Worm (Caenorhabditis elegans): ENCODE measurements around the gene otub-1.

The otub-1 gene

DNA sequence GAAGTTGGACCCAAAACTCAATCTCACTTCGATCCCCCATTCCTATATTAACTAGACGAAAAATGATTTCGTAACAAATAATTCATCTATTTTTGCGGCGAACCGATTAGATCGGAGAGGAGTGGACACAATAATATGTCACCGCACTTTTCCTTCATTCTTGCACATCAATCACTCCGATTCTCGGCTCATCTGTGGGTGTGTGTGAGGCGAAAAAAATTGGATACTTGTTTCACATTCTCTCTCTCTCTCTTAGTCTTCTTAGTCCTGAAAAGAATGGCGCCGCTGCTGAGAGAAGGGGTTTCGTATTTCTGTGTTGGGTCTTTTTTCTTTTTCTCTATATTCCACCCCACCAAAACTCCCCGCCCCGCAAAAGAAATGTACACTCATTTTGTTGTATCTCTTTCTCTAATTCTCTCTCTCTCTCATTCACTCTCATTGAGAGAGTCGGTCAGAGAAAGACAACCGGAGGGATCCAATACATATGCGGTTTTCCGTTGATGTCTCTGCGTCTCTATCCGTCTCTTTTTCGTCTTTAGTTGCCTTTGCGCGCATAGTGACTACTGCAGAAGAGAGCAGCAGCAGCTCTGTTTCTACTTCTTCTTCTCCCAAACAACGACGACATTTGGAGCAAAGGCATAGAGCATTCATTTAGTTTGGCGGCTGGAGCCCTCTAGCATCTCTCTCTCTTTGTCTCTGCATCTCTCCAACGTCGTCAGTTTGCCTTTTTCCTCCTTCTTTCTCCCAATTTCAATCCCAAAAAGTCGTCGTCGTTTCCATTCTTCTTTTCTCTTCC is 5.1 kb downstream of the otub-1 start, which contains the start of gene unc-76 (continued):
- TF ChIP-seq fkh-10 (GFP tag; optimal IDR thresholded peaks at IDR 0.05) (peak; percentile 92), cey-2 (tag; optimal IDR thresholded peaks at IDR 0.05; ENCODE audit: borderline replicate concordance, insufficient read depth) (no peak), mep-1 (tag; optimal IDR thresholded peaks at IDR 0.05) (peak; percentile 90), ceh-28 (tag; optimal IDR thresholded peaks at IDR 0.05) (no peak), mes-2 (tag; optimal IDR thresholded peaks at IDR 0.05; ENCODE audit: poor library complexity, severe bottlenecking) (peak; percentile 48), hlh-11 (tag; optimal IDR thresholded peaks at IDR 0.05) (peak; percentile 68), rbr-2 (tag; optimal IDR thresholded peaks at IDR 0.05) (peak; percentile 92), nhr-111 (GFP tag; optimal IDR thresholded peaks at IDR 0.05) (no peak), F37D6.2 (tag; optimal IDR thresholded peaks at IDR 0.05) (peak; percentile 78), lir-3 (tag; optimal IDR thresholded peaks at IDR 0.05) (no peak), unc-62 (GFP tag; optimal IDR thresholded peaks at IDR 0.05 in 1 of 2) (peak in 1 of 2 experiments; percentile 98), unc-62 (tag; optimal IDR thresholded peaks at IDR 0.05) (no peak), ctbp-1 (GFP tag; IDR thresholded peaks at IDR 0.05) (peak; percentile 72), T26A8.4 (GFP tag; IDR thresholded peaks at IDR 0.05) (peak; percentile 41; the same call in 1 of the 2 replicates), lin-13 (GFP tag; optimal IDR thresholded peaks at IDR 0.05) (peak; percentile 55), zag-1 (tag; optimal IDR thresholded peaks at IDR 0.05) (peak; percentile 56), mdl-1 (tag; optimal IDR thresholded peaks at IDR 0.05) (peak; percentile 2 to 31), mxl-2 (GFP tag; conservative IDR thresholded peaks at IDR 0.05) (no peak), nhr-11 (tag; optimal IDR thresholded peaks at IDR 0.05) (peak; percentile 72), dmd-6 (GFP tag; IDR thresholded peaks at IDR 0.05) (peak; percentile 38; the same call in 1 of the 2 replicates), unc-39 (tag; optimal IDR thresholded peaks at IDR 0.05) (no peak), ces-1 (GFP tag; optimal IDR thresholded peaks at IDR 0.05) (peak; percentile 56), hmg-1.1 (GFP tag; IDR thresholded peaks at IDR 0.05) (peak; percentile 74)

DNA sequence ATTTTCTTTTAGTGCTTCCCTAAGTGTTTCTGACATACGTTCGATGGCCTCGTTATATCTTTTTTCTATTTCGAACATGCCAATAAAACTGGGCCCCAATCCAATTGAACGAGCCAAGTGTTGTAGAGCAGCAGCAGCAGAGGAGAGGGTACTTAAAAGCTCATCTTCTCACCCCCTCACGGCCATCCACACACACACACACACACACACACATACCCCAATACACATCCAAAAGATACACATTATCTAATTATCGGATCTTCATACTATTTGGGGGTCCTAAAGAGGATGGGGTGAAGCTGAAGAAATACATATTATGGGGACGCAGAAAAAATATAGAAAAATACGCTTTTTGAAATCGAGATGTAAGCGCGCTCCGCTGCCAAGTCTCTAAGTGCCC is 6.6 kb downstream of the otub-1 start:
- peak; percentile 71 for TF ChIP-seq aha-1 (tag)
- TF ChIP-seq daf-12 (tag; optimal IDR thresholded peaks at IDR 0.05): no peak
- TF ChIP-seq lsy-2 (tag; optimal IDR thresholded peaks at IDR 0.05): no peak
- no peak for TF ChIP-seq R02D3.7 (tag; optimal IDR thresholded peaks at IDR 0.05)
- no peak for TF ChIP-seq tag-97 (GFP tag; IDR thresholded peaks at IDR 0.05)
- no peak for TF ChIP-seq T20F7.1 (GFP tag; optimal IDR thresholded peaks at IDR 0.05)
- no peak for TF ChIP-seq dmd-6 (GFP tag; IDR thresholded peaks at IDR 0.05)

DNA sequence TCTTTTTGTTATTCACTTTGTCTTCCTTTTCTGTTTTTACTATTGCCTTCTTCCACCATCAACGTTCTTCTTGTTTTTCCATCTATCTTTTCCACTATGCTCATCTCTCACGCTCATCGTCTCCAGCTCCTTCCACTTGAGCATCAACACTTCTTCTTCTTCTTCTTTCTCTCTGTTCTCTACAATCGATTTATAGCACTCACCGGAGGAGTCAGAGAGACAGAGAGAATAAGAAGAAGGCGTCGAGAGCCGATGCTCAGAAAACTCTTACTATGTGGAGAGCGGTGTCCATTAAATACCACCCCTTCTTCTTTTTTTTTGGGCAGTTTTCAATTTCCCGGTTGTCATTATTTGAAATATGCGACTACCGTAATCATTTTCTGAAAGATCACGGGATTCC is 8.8 kb downstream of the otub-1 start:
- TF ChIP-seq nhr-42 (GFP tag; IDR thresholded peaks at IDR 0.05) (no peak), ceh-20 (GFP tag; IDR thresholded peaks at IDR 0.05) (no peak), ctbp-1 (GFP tag; IDR thresholded peaks at IDR 0.05) (no peak), hmg-1.1 (GFP tag; IDR thresholded peaks at IDR 0.05) (peak; percentile 65), jun-1 (tag; optimal IDR thresholded peaks at IDR 0.05) (no peak), attf-4 (tag; optimal IDR thresholded peaks at IDR 0.05) (no peak), hlh-11 (tag; optimal IDR thresholded peaks at IDR 0.05) (no peak), zip-11 (GFP tag; IDR thresholded peaks at IDR 0.05) (no peak), egl-43 (GFP tag; IDR thresholded peaks at IDR 0.05) (no peak), F44E2.7 (GFP tag; IDR thresholded peaks at IDR 0.05) (no peak), snpc-1.2 (GFP tag; IDR thresholded peaks at IDR 0.05) (no peak), aha-1 (tag) (peak; percentile 80), nhr-237 (tag; optimal IDR thresholded peaks at IDR 0.05) (no peak), nhr-41 (GFP tag; IDR thresholded peaks at IDR 0.05) (no peak), ztf-11 (tag; optimal IDR thresholded peaks at IDR 0.05) (no peak), dve-1 (tag; optimal IDR thresholded peaks at IDR 0.05; ENCODE audit: insufficient read depth) (no peak), spr-3 (GFP tag; optimal IDR thresholded peaks at IDR 0.05) (no peak), dmd-6 (GFP tag; IDR thresholded peaks at IDR 0.05) (no peak), mdt-29 (GFP tag; IDR thresholded peaks at IDR 0.05) (no peak), php-3 (GFP tag; IDR thresholded peaks at IDR 0.05) (no peak), ZK546.5 (tag; optimal IDR thresholded peaks at IDR 0.05) (no peak), ceh-32 (tag; optimal IDR thresholded peaks at IDR 0.05; ENCODE audit: poor library complexity) (no peak), mes-2 (tag; optimal IDR thresholded peaks at IDR 0.05; ENCODE audit: poor library complexity, severe bottlenecking) (peak; percentile 10), pha-4 (GFP tag; IDR thresholded peaks at IDR 0.05) (no peak), pha-4 (tag; optimal IDR thresholded peaks at IDR 0.05) (no peak)
